Worm (Caenorhabditis elegans): ENCODE data around the gene F54H12.5.

Gene F54H12.5

DNA sequence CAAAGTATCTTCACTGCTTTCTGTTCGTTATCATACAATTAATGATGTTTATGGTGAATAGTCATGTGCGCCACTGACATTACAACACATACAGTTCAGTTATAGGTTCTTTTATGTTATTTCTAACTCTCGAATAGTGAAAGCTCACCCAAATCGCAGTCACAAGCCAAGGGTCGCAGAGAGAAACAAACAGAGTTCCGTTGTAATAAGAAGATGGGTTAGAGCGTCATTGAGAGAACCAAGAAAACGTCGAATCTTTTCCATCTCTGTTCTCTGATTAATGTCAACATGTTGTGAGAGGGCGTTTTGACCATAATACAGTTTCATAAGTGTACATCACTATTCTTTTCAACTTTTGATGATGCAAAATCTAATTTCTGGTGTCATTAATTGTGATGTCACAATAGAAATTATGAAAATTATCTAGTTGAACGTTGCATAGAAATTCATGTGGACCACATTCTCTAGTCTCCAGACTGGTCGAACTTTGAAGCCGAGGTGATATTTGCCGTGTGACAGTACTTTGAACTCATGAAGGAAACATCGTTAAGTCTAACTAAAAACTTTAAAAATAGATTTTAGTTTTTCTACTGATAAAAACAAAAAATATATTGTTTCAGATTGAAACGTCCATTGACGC is 2.1 kb upstream of the F54H12.5 start (continued):
- TF ChIP-seq alr-1 (tag; optimal IDR thresholded peaks at IDR 0.05; ENCODE audit: borderline replicate concordance) (no peak), nhr-12 (tag; optimal IDR thresholded peaks at IDR 0.05) (no peak), snu-23 (GFP tag; optimal IDR thresholded peaks at IDR 0.05) (peak; percentile 50), lin-35 (GFP tag; optimal IDR thresholded peaks at IDR 0.05) (peak in 1 of 2 experiments; percentile 39), lin-39 (tag; optimal IDR thresholded peaks at IDR 0.05) (no peak), mdl-1 (tag; optimal IDR thresholded peaks at IDR 0.05) (peak in 1 of 2 experiments; percentile 3), ets-5 (GFP tag; IDR thresholded peaks at IDR 0.05) (no peak), ces-1 (GFP tag; optimal IDR thresholded peaks at IDR 0.05) (no peak), fkh-8 (tag; optimal IDR thresholded peaks at IDR 0.05) (no peak), dpl-1 (GFP tag; optimal IDR thresholded peaks at IDR 0.05) (peak in 2 of 3 experiments; percentile 13 to 19), lin-13 (GFP tag; optimal IDR thresholded peaks at IDR 0.05) (no peak), ceh-90 (tag; optimal IDR thresholded peaks at IDR 0.05) (no peak), nhr-85 (tag) (peak; percentile 70), nhr-84 (tag; optimal IDR thresholded peaks at IDR 0.05) (no peak), grh-1 (GFP tag; IDR thresholded peaks at IDR 0.05) (no peak), nhr-11 (tag; optimal IDR thresholded peaks at IDR 0.05) (no peak), snpc-4 (tag; optimal IDR thresholded peaks at IDR 0.05) (no peak), mab-9 (GFP tag; IDR thresholded peaks at IDR 0.05) (no peak), nhr-19 (GFP tag; conservative IDR thresholded peaks at IDR 0.05) (peak; percentile 69), ceh-82 (tag; optimal IDR thresholded peaks at IDR 0.05) (no peak), elt-2 (tag; optimal IDR thresholded peaks at IDR 0.05) (peak; percentile 34), zag-1 (tag; optimal IDR thresholded peaks at IDR 0.05) (no peak), mef-2 (tag; optimal IDR thresholded peaks at IDR 0.05) (no peak), F16B12.6 (tag; optimal IDR thresholded peaks at IDR 0.05) (no peak), nhr-237 (tag; optimal IDR thresholded peaks at IDR 0.05) (no peak), ztf-4 (tag; optimal IDR thresholded peaks at IDR 0.05) (peak; percentile 34), lsy-2 (tag; optimal IDR thresholded peaks at IDR 0.05) (peak in 1 of 2 experiments; percentile 19), hlh-4 (tag; optimal IDR thresholded peaks at IDR 0.05) (no peak), aly-2 (tag; optimal IDR thresholded peaks at IDR 0.05) (no peak), unc-130 (tag; optimal IDR thresholded peaks at IDR 0.05) (no peak), nhr-20 (tag; optimal IDR thresholded peaks at IDR 0.05) (peak; percentile 68), blmp-1 (tag; optimal IDR thresholded peaks at IDR 0.05) (peak; percentile 58), hlh-17 (GFP tag; optimal IDR thresholded peaks at IDR 0.05; ENCODE audit: borderline replicate concordance) (no peak), hpl-2 (GFP tag; optimal IDR thresholded peaks at IDR 0.05) (no peak), egl-13 (tag; optimal IDR thresholded peaks at IDR 0.05) (no peak), efl-1 (optimal IDR thresholded peaks at IDR 0.05) (no peak), efl-1 (GFP tag; optimal IDR thresholded peaks at IDR 0.05 in 1 of 2) (peak in 1 of 2 experiments; percentile 82), unc-98 (GFP tag; IDR thresholded peaks at IDR 0.05) (no peak), mep-1 (tag; optimal IDR thresholded peaks at IDR 0.05) (no peak), tbx-2 (tag; optimal IDR thresholded peaks at IDR 0.05) (peak; percentile 44), ceh-63 (GFP tag; optimal IDR thresholded peaks at IDR 0.05) (no peak), C16A3.4 (tag; optimal IDR thresholded peaks at IDR 0.05) (peak; percentile 16), nhr-28 (tag; optimal IDR thresholded peaks at IDR 0.05) (no peak), swsn-7 (tag; optimal IDR thresholded peaks at IDR 0.05) (no peak), fkh-4 (tag; optimal IDR thresholded peaks at IDR 0.05; ENCODE audit: borderline replicate concordance) (no peak), fos-1 (tag; optimal IDR thresholded peaks at IDR 0.05) (no peak), ceh-88 (GFP tag; IDR thresholded peaks at IDR 0.05) (no peak), nhr-71 (tag; optimal IDR thresholded peaks at IDR 0.05) (peak; percentile 56), sox-4 (tag; optimal IDR thresholded peaks at IDR 0.05) (no peak), lir-3 (tag; optimal IDR thresholded peaks at IDR 0.05; ENCODE audit: poor library complexity) (no peak), pqm-1 (tag; optimal IDR thresholded peaks at IDR 0.05) (no peak), dsc-1 (tag; optimal IDR thresholded peaks at IDR 0.05) (no peak)
